Worm (Caenorhabditis elegans): ENCODE results near the gene lgc-43.

ce11 chrIV:10530648-10531047 lies 47.8 kb upstream of the lgc-43 start, which contains the start of gene T07G12.2:
- no peak for TF ChIP-seq grh-1 (GFP tag; IDR thresholded peaks at IDR 0.05)
- TF ChIP-seq efl-1 (optimal IDR thresholded peaks at IDR 0.05), result no peak
- TF ChIP-seq efl-1 (GFP tag; optimal IDR thresholded peaks at IDR 0.05 in 1 of 2), result no peak
- TF ChIP-seq sptf-1 (tag; optimal IDR thresholded peaks at IDR 0.05), result no peak
- TF ChIP-seq tbx-2 (tag; optimal IDR thresholded peaks at IDR 0.05), result no peak

Measured in whole organism, L1 larva.